Worm (Caenorhabditis elegans) whole organism, L4/young adult: ENCODE measurements around the gene peb-1.

Experiments used
- W03F9.2 ChIP-seq: fragments of 150-350 bp; optimal IDR thresholded peaks from 2 replicates; lab custom pipeline; 2014; ENCODE audit warnings: missing biosample characterization, missing genetic modification characterization
- dao-5 ChIP-seq: sonication (generic microtip); optimal IDR thresholded peaks from 2 replicates; lab custom pipeline; 2016; ENCODE audit warnings: missing genotype, missing genetic modification characterization, moderate library complexity, missing compliant biosample characterization
- him-1 ChIP-seq: sonication (generic microtip); optimal IDR thresholded peaks from 2 replicates; lab custom pipeline; 2016; ENCODE audit warnings: missing genotype, missing genetic modification reagents, missing genetic modification characterization, missing compliant biosample characterization

Gene peb-1

DNA sequence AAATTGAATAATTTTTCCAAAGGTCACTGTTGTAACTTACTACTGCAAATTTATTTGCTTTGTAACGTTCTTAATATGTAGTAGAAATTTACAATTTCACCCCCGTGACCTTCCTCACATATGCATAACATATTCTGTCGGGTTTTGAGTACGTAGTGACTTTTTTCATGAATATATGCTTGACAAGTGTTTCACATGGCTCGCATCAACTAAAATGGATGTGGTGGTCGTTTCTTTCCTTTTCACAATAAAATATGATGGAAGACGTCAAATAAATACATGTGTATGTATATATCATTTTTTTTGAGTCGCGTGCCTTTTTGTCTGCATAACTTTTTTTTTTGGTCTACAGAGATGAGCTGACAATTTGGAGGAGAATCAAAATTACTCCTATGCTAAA is 55.5 kb downstream of the peb-1 start:
- TF ChIP-seq W03F9.2 (tag; lab: Kevin White, UChicago) (no peak), him-1 (tag; lab: Kevin White, UChicago) (no peak), dao-5 (tag; lab: Kevin White, UChicago) (no peak)

DNA sequence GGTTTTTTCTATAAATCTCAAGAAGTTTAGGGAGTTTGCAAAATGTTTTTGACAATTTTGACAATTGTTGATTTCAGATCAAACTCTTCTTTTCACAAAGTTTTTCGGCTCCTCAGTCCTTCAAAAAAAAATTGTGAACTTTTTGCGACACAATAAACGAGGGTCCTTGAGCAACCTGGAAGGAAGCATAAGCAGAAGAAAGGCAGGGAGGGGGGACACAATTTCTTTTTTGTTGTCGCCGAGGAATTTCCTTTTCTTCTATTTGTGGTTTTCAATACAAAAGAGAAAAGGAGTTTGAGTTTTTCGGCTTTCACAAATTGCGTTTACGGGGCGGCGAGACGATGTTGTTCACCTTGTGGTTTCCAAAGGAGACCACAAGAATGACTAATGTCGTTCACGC is 55.9 kb downstream of the peb-1 start:
- no peak for TF ChIP-seq dao-5 (tag; lab: Kevin White, UChicago)
- TF ChIP-seq him-1 (tag; lab: Kevin White, UChicago): no peak
- no peak for TF ChIP-seq W03F9.2 (tag; lab: Kevin White, UChicago)

DNA sequence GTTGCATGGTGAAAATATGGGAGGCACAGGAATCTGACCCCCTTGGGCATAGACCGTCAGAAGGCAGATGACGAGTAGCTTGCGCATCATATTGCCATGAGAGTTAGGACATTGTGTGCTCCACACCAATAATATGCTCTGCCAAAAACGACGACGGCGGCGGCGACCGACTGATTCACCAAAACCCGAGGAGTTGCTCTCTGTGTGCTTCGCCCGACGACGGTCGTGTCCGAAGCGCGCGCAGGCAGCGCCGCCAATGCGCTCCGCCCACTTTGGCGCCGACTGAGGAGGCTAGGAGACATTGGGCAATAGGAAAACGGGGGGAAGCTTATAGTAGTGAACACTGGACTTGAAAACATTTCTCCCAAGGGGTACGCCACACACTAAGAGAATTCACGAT is 57.1 kb downstream of the peb-1 start, which contains the start of gene AH9.6:
Gene AH9.6 (minus strand): TSS at position 183 of the 400 bp plus-strand sequence.
- TF ChIP-seq him-1 (tag; lab: Kevin White, UChicago): no peak
